Fruit fly (Drosophila melanogaster) Kc167 (cell line): ENCODE measurements around the gene CG4914.

ENCODE experiments used
- Myc ChIP-seq: fragments of >200 bp; optimal IDR thresholded peaks from 2 replicates; lab custom pipeline; 2017; ENCODE audit warnings: missing external identifiers
- Sin3A ChIP-seq: fragments of >200 bp; optimal IDR thresholded peaks from 2 replicates; lab custom pipeline; 2018; ENCODE audit warnings: missing external identifiers
- insv ChIP-seq: fragments of >200 bp; optimal IDR thresholded peaks from 3 replicates; lab custom pipeline; 2018; ENCODE audit warnings: missing external identifiers
- psq ChIP-seq: fragments of >200 bp; optimal IDR thresholded peaks from 2 replicates; lab custom pipeline; 2017; ENCODE audit warnings: missing external identifiers
- ttk ChIP-seq: sonication (Bioruptor generic); optimal IDR thresholded peaks from 2 replicates; lab custom pipeline; 2017; ENCODE audit warnings: missing external identifiers

dm6 chr3L:14640814-14641317 is 37.1 kb downstream of the CG4914 start:
- no peak for TF ChIP-seq psq (lab: Kevin White, UChicago)
- TF ChIP-seq ttk (lab: Kevin White, UChicago): no peak
- no peak for TF ChIP-seq Myc (lab: Kevin White, UChicago)
- TF ChIP-seq Sin3A (lab: Kevin White, UChicago): no peak
- TF ChIP-seq insv (lab: Kevin White, UChicago): no peak
